Fruit fly (Drosophila melanogaster) whole organism, embryonic: ENCODE data around the gene CG8236.

ENCODE experiments used
- Asciz ChIP-seq: fragments of 200-800 bp; sonication (Bioruptor generic); optimal IDR thresholded peaks from 2 replicates; lab custom pipeline; 2017; ENCODE audit warnings: missing biosample characterization, mild to moderate bottlenecking, missing genetic modification characterization, missing genetic modification reagents
- Atf6 ChIP-seq: fragments of 200-800 bp; sonication (Bioruptor generic); IDR thresholded peaks from 2 replicates; pipeline ENCODE4 v1.3.6; 2022; ENCODE audit warnings: missing biosample characterization, missing genetic modification characterization
- CG10147 ChIP-seq: fragments of 200-800 bp; sonication (Bioruptor generic); optimal IDR thresholded peaks from 2 replicates; lab custom pipeline; 2019; ENCODE audit warnings: missing biosample characterization, mild to moderate bottlenecking, missing genetic modification characterization, moderate library complexity
- CG10654 ChIP-seq: fragments of 200-800 bp; sonication (Bioruptor generic); optimal IDR thresholded peaks from 2 replicates; lab custom pipeline; 2016; ENCODE audit warnings: missing biosample characterization, missing genetic modification characterization
- CG10979 ChIP-seq: fragments of 200-800 bp; sonication (Bioruptor generic); optimal IDR thresholded peaks from 2 replicates; lab custom pipeline; 2018; ENCODE audit warnings: missing biosample characterization, mild to moderate bottlenecking, missing genetic modification characterization, moderate library complexity
- CG11723 ChIP-seq: fragments of 200-800 bp; sonication (Bioruptor generic); optimal IDR thresholded peaks from 2 replicates; lab custom pipeline; 2017; ENCODE audit warnings: missing biosample characterization, mild to moderate bottlenecking, missing genetic modification characterization
- CG12744 ChIP-seq: fragments of 200-800 bp; sonication (Bioruptor generic); optimal IDR thresholded peaks from 2 replicates; lab custom pipeline; 2016; ENCODE audit warnings: missing biosample characterization, missing genetic modification characterization
- CG1602 ChIP-seq: fragments of 200-800 bp; sonication (Bioruptor generic); optimal IDR thresholded peaks from 3 replicates; lab custom pipeline; 2016; ENCODE audit warnings: missing biosample characterization, missing genetic modification characterization
- CG1603 ChIP-seq: fragments of 200-800 bp; sonication (Bioruptor generic); optimal IDR thresholded peaks from 2 replicates; lab custom pipeline; 2019; ENCODE audit warnings: missing biosample characterization, mild to moderate bottlenecking, missing genetic modification characterization, moderate library complexity
- CG16779 ChIP-seq: fragments of 200-800 bp; sonication (Bioruptor generic); IDR thresholded peaks from 2 replicates; pipeline ENCODE4 v1.3.6; 2022; ENCODE audit warnings: missing biosample characterization, missing genetic modification characterization
- CG17802 ChIP-seq: fragments of 200-800 bp; sonication (Bioruptor generic); optimal IDR thresholded peaks from 2 replicates; lab custom pipeline; 2018; ENCODE audit warnings: missing biosample characterization, mild to moderate bottlenecking, missing genetic modification characterization, moderate library complexity
- CG2120 ChIP-seq: fragments of 200-800 bp; sonication (Bioruptor generic); optimal IDR thresholded peaks from 3 replicates; lab custom pipeline; 2016; ENCODE audit warnings: missing biosample characterization, missing genetic modification characterization
- CG2875 ChIP-seq: fragments of 200-800 bp; sonication (Bioruptor generic); optimal IDR thresholded peaks from 2 replicates; lab custom pipeline; 2017; ENCODE audit warnings: missing biosample characterization, mild to moderate bottlenecking, missing genetic modification characterization, missing genetic modification reagents
- CG30020 ChIP-seq: fragments of 200-800 bp; optimal IDR thresholded peaks from 2 replicates; lab custom pipeline; 2019; ENCODE audit warnings: missing biosample characterization, mild to moderate bottlenecking, missing genetic modification characterization, moderate library complexity
- CG3163 ChIP-seq: fragments of 200-800 bp; sonication (Bioruptor generic); optimal IDR thresholded peaks from 3 replicates; lab custom pipeline; 2016; ENCODE audit warnings: missing biosample characterization, missing genetic modification characterization
- CG3995 ChIP-seq: fragments of 200-800 bp; sonication (Bioruptor generic); optimal IDR thresholded peaks from 3 replicates; lab custom pipeline; 2016; ENCODE audit warnings: missing biosample characterization, missing genetic modification characterization
- CG42726 ChIP-seq: fragments of 200-800 bp; sonication (Bioruptor generic); IDR thresholded peaks from 2 replicates; pipeline ENCODE4 v1.3.6; 2022; ENCODE audit warnings: missing biosample characterization, missing genetic modification characterization; ENCODE audit not compliant: partially characterized antibody
- CG6175 ChIP-seq: fragments of 200-800 bp; sonication (Bioruptor generic); IDR thresholded peaks from 3 replicates; pipeline ENCODE4 v1.3.6; 2022; ENCODE audit warnings: missing biosample characterization, missing genetic modification characterization
- CG6683 ChIP-seq: fragments of 200-800 bp; sonication (Bioruptor generic); optimal IDR thresholded peaks from 2 replicates; lab custom pipeline; 2017; ENCODE audit warnings: missing biosample characterization, mild to moderate bottlenecking, missing genetic modification characterization, missing genetic modification reagents
- CG8089 ChIP-seq: fragments of 200-800 bp; sonication (Bioruptor generic); optimal IDR thresholded peaks from 3 replicates; lab custom pipeline; 2016; ENCODE audit warnings: missing biosample characterization, missing genetic modification characterization
- CG8281 ChIP-seq: fragments of 200-800 bp; sonication (Bioruptor generic); optimal IDR thresholded peaks from 2 replicates; lab custom pipeline; 2018; ENCODE audit warnings: missing biosample characterization, mild to moderate bottlenecking, missing genetic modification characterization, moderate library complexity
- CG8924 ChIP-seq: fragments of 200-800 bp; optimal IDR thresholded peaks from 3 replicates; lab custom pipeline; 2019; ENCODE audit warnings: missing biosample characterization, mild to moderate bottlenecking, missing genetic modification characterization, moderate library complexity
- CG9817 ChIP-seq: fragments of 200-800 bp; sonication (Bioruptor generic); optimal IDR thresholded peaks from 2 replicates; lab custom pipeline; 2018; ENCODE audit warnings: missing biosample characterization, mild to moderate bottlenecking, missing genetic modification characterization, moderate library complexity
- Dip3 ChIP-seq: fragments of 200-800 bp; sonication (Bioruptor generic); optimal IDR thresholded peaks from 3 replicates; lab custom pipeline; 2016; ENCODE audit warnings: missing biosample characterization, missing genetic modification characterization
- Doc3 ChIP-seq: fragments of 200-800 bp; sonication (Bioruptor generic); IDR thresholded peaks from 3 replicates; pipeline ENCODE4 v1.3.6; 2022; ENCODE audit warnings: missing biosample characterization, missing genetic modification characterization; ENCODE audit not compliant: partially characterized antibody
- Nf-YA ChIP-seq: fragments of 200-800 bp; sonication (Bioruptor generic); IDR thresholded peaks from 2 replicates; pipeline ENCODE4 v1.3.6; 2022; ENCODE audit warnings: missing biosample characterization, missing genetic modification characterization
- Tbp ChIP-seq: fragments of >200 bp; optimal IDR thresholded peaks from 2 replicates; lab custom pipeline; 2018; ENCODE audit warnings: missing biosample characterization, missing genetic modification characterization
- ap ChIP-seq: fragments of 200-800 bp; sonication (Bioruptor generic); IDR thresholded peaks from 2 replicates; pipeline ENCODE4 v1.3.6; 2022; ENCODE audit warnings: missing biosample characterization, missing genetic modification characterization
- bigmax ChIP-seq: fragments of 200-800 bp; sonication (Bioruptor generic); optimal IDR thresholded peaks from 2 replicates; lab custom pipeline; 2018; ENCODE audit warnings: missing biosample characterization, mild to moderate bottlenecking, missing genetic modification characterization
- btn ChIP-seq: fragments of 200-800 bp; sonication (Bioruptor generic); optimal IDR thresholded peaks from 2 replicates; lab custom pipeline; 2016; ENCODE audit warnings: missing biosample characterization, missing genetic modification characterization
- chn ChIP-seq: fragments of 200-800 bp; sonication (Bioruptor generic); optimal IDR thresholded peaks from 2 replicates; lab custom pipeline; 2016; ENCODE audit warnings: missing biosample characterization, missing genetic modification characterization
- croc ChIP-seq: fragments of 200-800 bp; sonication (Bioruptor generic); conservative IDR thresholded peaks from 3 replicates; pipeline ENCODE4 v1.3.6; 2022; ENCODE audit warnings: missing biosample characterization, missing genetic modification characterization
- da ChIP-seq: fragments of 200-800 bp; sonication (Bioruptor generic); optimal IDR thresholded peaks from 2 replicates; lab custom pipeline; 2016; ENCODE audit warnings: missing biosample characterization, missing genetic modification characterization
- danr ChIP-seq: fragments of 200-800 bp; sonication (Bioruptor generic); IDR thresholded peaks from 2 replicates; pipeline ENCODE4 v1.3.6; 2022; ENCODE audit warnings: missing biosample characterization, missing genetic modification characterization
- ems ChIP-seq: fragments of 200-800 bp; sonication (Bioruptor generic); optimal IDR thresholded peaks from 3 replicates; lab custom pipeline; 2016; ENCODE audit warnings: missing biosample characterization, missing genetic modification characterization
- eve ChIP-seq, 2 experiments: fragments of >200 bp; optimal IDR thresholded peaks; 2 replicates each; lab custom pipeline; 2017; ENCODE audit warnings: missing biosample characterization in 2 of 2, missing genetic modification characterization in 2 of 2
- fd64A ChIP-seq: fragments of 200-800 bp; sonication (Bioruptor generic); optimal IDR thresholded peaks from 3 replicates; lab custom pipeline; 2018; ENCODE audit warnings: missing biosample characterization, mild to moderate bottlenecking, missing genetic modification characterization
- hkb ChIP-seq, 2 experiments: fragments of 200-800 bp in 1 of 2; fragments of >200 bp in 1 of 2; sonication (Bioruptor generic) in 1 of 2; IDR thresholded peaks in 1 of 2; optimal IDR thresholded peaks in 1 of 2; 2 replicates each; pipeline versions ENCODE4 v1.3.6 to Lab custom; 2017 to 2022; ENCODE audit warnings: missing biosample characterization in 1 of 2, missing genetic modification characterization in 1 of 2
- jigr1 ChIP-seq: fragments of 200-800 bp; sonication (Bioruptor generic); IDR thresholded peaks from 3 replicates; pipeline ENCODE4 v1.3.6; 2022; ENCODE audit warnings: missing biosample characterization, missing genetic modification characterization
- jing ChIP-seq: fragments of 200-800 bp; sonication (Bioruptor generic); optimal IDR thresholded peaks from 2 replicates; lab custom pipeline; 2018; ENCODE audit warnings: missing biosample characterization, mild to moderate bottlenecking, missing genetic modification characterization
- lilli ChIP-seq: fragments of 200-800 bp; sonication (Bioruptor generic); optimal IDR thresholded peaks from 3 replicates; lab custom pipeline; 2016; ENCODE audit warnings: missing biosample characterization, missing genetic modification characterization
- maf-S ChIP-seq: fragments of 200-800 bp; sonication (Bioruptor generic); optimal IDR thresholded peaks from 2 replicates; lab custom pipeline; 2016; ENCODE audit warnings: missing biosample characterization, missing genetic modification characterization
- onecut ChIP-seq: fragments of 200-800 bp; sonication (Bioruptor generic); IDR thresholded peaks from 2 replicates; pipeline ENCODE4 v1.3.6; 2022; ENCODE audit warnings: missing biosample characterization, missing genetic modification characterization
- ranshi ChIP-seq: fragments of 200-800 bp; sonication (Bioruptor generic); IDR thresholded peaks from 2 replicates; pipeline ENCODE4 v1.3.6; 2022; ENCODE audit warnings: missing biosample characterization, missing genetic modification characterization
- sc ChIP-seq, 3 experiments: fragments of >200 bp in 2 of 3; fragments of 200-800 bp in 1 of 3; sonication (Bioruptor generic) in 1 of 3; optimal IDR thresholded peaks; 2 replicates in 2 of 3; 3 replicates in 1 of 3; lab custom pipeline; 2017; ENCODE audit warnings: mild to moderate bottlenecking in 1 of 3, missing biosample characterization in 1 of 3, missing genetic modification characterization in 1 of 3, missing genetic modification reagents in 1 of 3
- sens-2 ChIP-seq: fragments of 200-800 bp; sonication (Bioruptor generic); IDR thresholded peaks from 2 replicates; pipeline ENCODE4 v1.3.6; 2022; ENCODE audit warnings: missing biosample characterization, missing genetic modification characterization
- sisA ChIP-seq: fragments of 200-800 bp; sonication (Bioruptor generic); IDR thresholded peaks from 2 replicates; pipeline ENCODE4 v1.3.6; 2022; ENCODE audit warnings: missing biosample characterization, missing genetic modification characterization
- tna ChIP-seq: fragments of 200-800 bp; sonication (Bioruptor generic); IDR thresholded peaks from 2 replicates; pipeline ENCODE4 v1.3.6; 2022; ENCODE audit warnings: missing biosample characterization, missing genetic modification characterization; ENCODE audit not compliant: partially characterized antibody
- z ChIP-seq: fragments of 200-800 bp; sonication (Bioruptor generic); IDR thresholded peaks from 3 replicates; pipeline ENCODE4 v1.3.6; 2022; ENCODE audit warnings: missing biosample characterization, missing genetic modification characterization

CG8236 gene

DNA sequence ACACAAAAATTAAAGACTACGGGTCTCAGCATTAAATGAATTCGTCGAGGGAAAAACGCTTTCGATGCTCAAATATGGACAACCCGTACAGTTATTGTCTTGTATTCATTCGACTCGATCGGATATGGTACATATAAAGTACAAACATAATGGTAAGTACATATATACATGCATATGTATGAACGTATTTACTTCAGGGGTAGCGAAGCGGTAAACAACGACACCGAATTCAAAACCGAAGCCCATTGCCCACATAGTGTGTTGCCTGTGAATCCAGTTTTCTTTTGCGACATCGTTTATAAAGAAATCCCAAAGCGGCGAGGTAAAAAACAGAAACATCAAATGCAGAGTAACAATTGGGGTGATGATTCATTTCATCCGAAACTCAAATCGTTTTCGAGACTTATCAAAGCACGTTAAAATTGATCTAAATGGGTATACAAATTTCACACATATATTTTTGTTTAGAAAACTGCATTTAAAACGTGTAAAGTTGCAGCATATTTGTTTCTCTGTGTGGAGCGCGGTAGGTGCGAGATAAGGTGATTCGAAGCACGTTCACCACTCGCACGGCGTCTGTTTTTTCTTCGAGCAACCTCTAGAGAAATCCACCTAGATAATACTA, 43.3 kb downstream of the CG8236 start (continued):
- TF ChIP-seq CG10654 (GFP tag; lab: Kevin White, UChicago) (no peak), CG2120 (peak; percentile 31), CG1603 (tag; lab: Kevin White, UChicago) (peak; percentile 52), Asciz (GFP tag; lab: Kevin White, UChicago) (peak; percentile 50), croc (GFP tag; lab: Robert Waterston, UW) (peak; percentile 27; the same call in 1 of the 3 replicates), Dip3 (peak; percentile 13), Nf-YA (GFP tag; lab: Robert Waterston, UW) (0 out of 2 replicates have a peak, but pooled peaks have one; percentile 13), CG3995 (no peak), sens-2 (no peak), sisA (GFP tag; lab: Robert Waterston, UW) (peak; percentile 61), CG10979 (tag; lab: Kevin White, UChicago) (peak; percentile 63), CG8089 (GFP tag; lab: Kevin White, UChicago) (peak; percentile 36), CG12744 (no peak), CG6175 (GFP tag; lab: Robert Waterston, UW) (no peak), Tbp (GFP tag; lab: Kevin White, UChicago) (no peak), CG10147 (peak; percentile 17), jing (GFP tag; lab: Kevin White, UChicago) (peak; percentile 27), CG42726 (GFP tag; lab: Robert Waterston, UW) (no peak), chn (GFP tag; lab: Kevin White, UChicago) (peak; percentile 29), CG8924 (tag; lab: Kevin White, UChicago) (peak; percentile 31), CG16779 (GFP tag; lab: Robert Waterston, UW) (no peak), CG6683 (no peak), Doc3 (GFP tag; lab: Robert Waterston, UW) (no peak), lilli (GFP tag; lab: Kevin White, UChicago) (peak; percentile 59), ap (no peak), da (no peak), btn (GFP tag; lab: Kevin White, UChicago) (no peak), Atf6 (GFP tag; lab: Robert Waterston, UW) (no peak; the same call in 1 of the 2 replicates), z (GFP tag; lab: Robert Waterston, UW) (no peak), ems (no peak), bigmax (GFP tag; lab: Kevin White, UChicago) (no peak), maf-S (GFP tag; lab: Kevin White, UChicago) (peak; percentile 7), hkb (optimal IDR thresholded peaks at IDR 0.05; lab: Kevin White, UChicago) (no peak), hkb (GFP tag; IDR thresholded peaks at IDR 0.05; lab: Robert Waterston, UW) (peak; percentile 64), CG30020 (tag; lab: Kevin White, UChicago) (no peak), CG11723 (GFP tag; lab: Kevin White, UChicago) (no peak), CG1602 (GFP tag; lab: Kevin White, UChicago) (no peak), danr (GFP tag; lab: Robert Waterston, UW) (peak; percentile 27; the same call in 1 of the 2 replicates), ranshi (GFP tag; lab: Robert Waterston, UW) (0 out of 2 replicates have a peak, but pooled peaks have one; percentile 33), fd64A (GFP tag; lab: Kevin White, UChicago) (no peak), CG2875 (GFP tag; lab: Kevin White, UChicago) (no peak), eve (GFP tag; optimal IDR thresholded peaks at IDR 0.05; lab: Kevin White, UChicago) (peak in 1 of 2 experiments; percentile 83), CG8281 (tag; lab: Kevin White, UChicago) (no peak), sc (optimal IDR thresholded peaks at IDR 0.05; lab: Kevin White, UChicago) (no peak), sc (GFP tag; optimal IDR thresholded peaks at IDR 0.05; lab: Kevin White, UChicago) (peak; percentile 14), tna (GFP tag; lab: Robert Waterston, UW) (no peak), jigr1 (GFP tag; lab: Robert Waterston, UW) (no peak), CG9817 (tag; lab: Kevin White, UChicago) (no peak), onecut (GFP tag; lab: Robert Waterston, UW) (0 out of 2 replicates have a peak, but pooled peaks have one; percentile 8), CG3163 (no peak), CG17802 (tag; lab: Kevin White, UChicago) (no peak)
